Worm (Caenorhabditis elegans) whole organism, late embryonic: ENCODE measurements around the gene srlf-4.
A peak's percentile ranks its signal among the peaks of the same experiment; 100 is the strongest.

Experiments
- C08G9.2 ChIP-seq: sonication (generic microtip); optimal IDR thresholded peaks from 2 replicates; lab custom pipeline; 2016; ENCODE audit warnings: mild to moderate bottlenecking, missing genetic modification characterization, moderate library complexity, missing compliant biosample characterization
- F13H6.1 ChIP-seq: sonication (generic microtip); optimal IDR thresholded peaks from 2 replicates; lab custom pipeline; 2016; ENCODE audit warnings: missing genetic modification characterization, missing compliant biosample characterization
- T23F11.4 ChIP-seq: fragments of 200-800 bp; sonication (Bioruptor generic); optimal IDR thresholded peaks from 2 replicates; lab custom pipeline; 2018; ENCODE audit warnings: mild to moderate bottlenecking, missing genetic modification characterization, missing compliant biosample characterization
- Y22D7AL.16 ChIP-seq: sonication (generic microtip); optimal IDR thresholded peaks from 2 replicates; lab custom pipeline; 2016; ENCODE audit warnings: missing genetic modification characterization, missing compliant biosample characterization
- ahr-1 ChIP-seq: sonication (generic microtip); optimal IDR thresholded peaks from 2 replicates; lab custom pipeline; 2016; ENCODE audit warnings: missing genetic modification characterization, missing compliant biosample characterization
- ceh-14 ChIP-seq: sonication (generic microtip); optimal IDR thresholded peaks from 2 replicates; lab custom pipeline; 2016; ENCODE audit warnings: missing genotype, missing genetic modification characterization, missing compliant biosample characterization
- che-1 ChIP-seq: sonication (generic microtip); optimal IDR thresholded peaks from 2 replicates; lab custom pipeline; 2016; ENCODE audit warnings: mild to moderate bottlenecking, missing genetic modification characterization, missing compliant biosample characterization
- dmd-4 ChIP-seq: sonication (generic microtip); optimal IDR thresholded peaks from 2 replicates; lab custom pipeline; 2016; ENCODE audit warnings: borderline replicate concordance, missing genetic modification characterization, missing compliant biosample characterization
- elt-2 ChIP-seq: sonication (generic microtip); optimal IDR thresholded peaks from 2 replicates; lab custom pipeline; 2016; ENCODE audit warnings: missing genetic modification reagents, missing genetic modification characterization, missing compliant biosample characterization
- elt-4 ChIP-seq: sonication (generic microtip); optimal IDR thresholded peaks from 2 replicates; lab custom pipeline; 2016; ENCODE audit warnings: missing genetic modification characterization, missing compliant biosample characterization
- ets-4 ChIP-seq: sonication (generic microtip); optimal IDR thresholded peaks from 2 replicates; lab custom pipeline; 2016; ENCODE audit warnings: missing genetic modification characterization, missing compliant biosample characterization
- fkh-6 ChIP-seq: sonication (generic microtip); optimal IDR thresholded peaks from 2 replicates; lab custom pipeline; 2016; ENCODE audit warnings: missing genetic modification characterization, missing compliant biosample characterization
- gmeb-2 ChIP-seq: sonication (generic microtip); optimal IDR thresholded peaks from 2 replicates; lab custom pipeline; 2016; ENCODE audit warnings: missing genetic modification characterization, inconsistent platforms, missing compliant biosample characterization
- hlh-13 ChIP-seq: fragments of 200-800 bp; sonication (Bioruptor generic); optimal IDR thresholded peaks from 2 replicates; lab custom pipeline; 2018; ENCODE audit warnings: mild to moderate bottlenecking, missing genetic modification characterization, missing compliant biosample characterization
- hlh-6 ChIP-seq: sonication (generic microtip); optimal IDR thresholded peaks from 2 replicates; lab custom pipeline; 2016; ENCODE audit warnings: missing genotype, missing genetic modification characterization, missing compliant biosample characterization
- madf-2 ChIP-seq: sonication (generic microtip); optimal IDR thresholded peaks from 2 replicates; lab custom pipeline; 2017; ENCODE audit warnings: missing genetic modification characterization, missing compliant biosample characterization
- nfya-1 ChIP-seq: sonication (generic microtip); optimal IDR thresholded peaks from 2 replicates; lab custom pipeline; 2017; ENCODE audit warnings: missing genetic modification characterization, mild to moderate bottlenecking, missing compliant biosample characterization, antibody characterized with exemption, moderate library complexity
- nhr-11 ChIP-seq: fragments of 150-350 bp; optimal IDR thresholded peaks from 2 replicates; lab custom pipeline; 2014; ENCODE audit warnings: missing biosample characterization, missing genetic modification characterization
- nhr-232 ChIP-seq: sonication (generic microtip); optimal IDR thresholded peaks from 2 replicates; lab custom pipeline; 2016; ENCODE audit warnings: missing genetic modification characterization, missing compliant biosample characterization
- npax-4 ChIP-seq: sonication (generic microtip); optimal IDR thresholded peaks from 2 replicates; lab custom pipeline; 2016; ENCODE audit warnings: missing genetic modification characterization, missing compliant biosample characterization
- odd-2 ChIP-seq: sonication (generic microtip); optimal IDR thresholded peaks from 2 replicates; lab custom pipeline; 2017; ENCODE audit warnings: antibody characterized with exemption, mild to moderate bottlenecking, missing genetic modification characterization, missing compliant biosample characterization
- pat-9 ChIP-seq: fragments of 200-800 bp; sonication (Bioruptor generic); optimal IDR thresholded peaks from 2 replicates; lab custom pipeline; 2018; ENCODE audit warnings: mild to moderate bottlenecking, missing genetic modification characterization, moderate library complexity, missing compliant biosample characterization
- pax-1 ChIP-seq: fragments of 150-350 bp; optimal IDR thresholded peaks from 2 replicates; lab custom pipeline; 2014; ENCODE audit warnings: missing biosample characterization, missing genetic modification characterization
- pha-2 ChIP-seq: sonication (generic microtip); optimal IDR thresholded peaks from 2 replicates; lab custom pipeline; 2017; ENCODE audit warnings: mild to moderate bottlenecking, missing genetic modification characterization, missing compliant biosample characterization
- pha-4 ChIP-seq: fragments of 150-350 bp; optimal IDR thresholded peaks from 2 replicates; lab custom pipeline; 2018; ENCODE audit warnings: missing biosample characterization, missing genetic modification reagents, missing genetic modification characterization
- pqm-1 ChIP-seq: sonication (generic microtip); optimal IDR thresholded peaks from 2 replicates; lab custom pipeline; 2016; ENCODE audit warnings: missing genetic modification characterization, missing compliant biosample characterization
- pros-1 ChIP-seq: fragments of 150-350 bp; optimal IDR thresholded peaks from 2 replicates; lab custom pipeline; 2014; ENCODE audit warnings: missing biosample characterization, missing genetic modification reagents, missing genetic modification characterization
- sdc-2 ChIP-seq: sonication (generic microtip); optimal IDR thresholded peaks from 2 replicates; lab custom pipeline; 2016; ENCODE audit warnings: missing genotype, missing genetic modification characterization, missing compliant biosample characterization
- sox-2 ChIP-seq: fragments of 200-800 bp; sonication (Bioruptor generic); IDR thresholded peaks from 2 replicates; pipeline ENCODE4 v1.3.6; 2022; ENCODE audit warnings: missing genetic modification reagents, missing genetic modification characterization, missing compliant biosample characterization
- sox-4 ChIP-seq: sonication (generic microtip); optimal IDR thresholded peaks from 2 replicates; lab custom pipeline; 2017; ENCODE audit warnings: mild to moderate bottlenecking, missing genetic modification characterization, inconsistent platforms, missing compliant biosample characterization
- syd-9 ChIP-seq: sonication (generic microtip); optimal IDR thresholded peaks from 2 replicates; lab custom pipeline; 2016; ENCODE audit warnings: mild to moderate bottlenecking, missing genetic modification characterization, moderate library complexity, missing compliant biosample characterization
- unc-3 ChIP-seq, 2 experiments: fragments of 200-800 bp in 1 of 2; sonication (Bioruptor generic) in 1 of 2; sonication (generic microtip) in 1 of 2; conservative IDR thresholded peaks in 1 of 2; optimal IDR thresholded peaks in 1 of 2; 2 replicates each; pipeline versions ENCODE4 v1.3.6 to Lab custom; 2016 to 2022; ENCODE audit warnings: missing compliant biosample characterization in 2 of 2, missing genetic modification characterization in 2 of 2, missing genetic modification reagents in 1 of 2
- unc-42 ChIP-seq: sonication (generic microtip); optimal IDR thresholded peaks from 2 replicates; lab custom pipeline; 2016; ENCODE audit warnings: missing genotype, missing genetic modification characterization, missing compliant biosample characterization
- unc-55 ChIP-seq: sonication (generic microtip); optimal IDR thresholded peaks from 2 replicates; lab custom pipeline; 2017; ENCODE audit warnings: missing biosample characterization, missing genetic modification reagents, missing genetic modification characterization
- zip-5 ChIP-seq: sonication (generic microtip); optimal IDR thresholded peaks from 2 replicates; lab custom pipeline; 2016; ENCODE audit warnings: missing genetic modification characterization, missing compliant biosample characterization
- ztf-16 ChIP-seq: sonication (generic microtip); optimal IDR thresholded peaks from 2 replicates; lab custom pipeline; 2017; ENCODE audit warnings: missing genetic modification characterization, missing compliant biosample characterization

Gene srlf-4

ce11 chrIV:12892194-12892593 is 32.0 kb downstream of the srlf-4 start, which contains the start of gene K08D8.1:
K08D8.1 (plus strand) TSS chrIV:12892494.
- TF ChIP-seq pros-1 (tag; lab: Kevin White, UChicago) (no peak), nhr-232 (tag; lab: Kevin White, UChicago) (no peak), hlh-13 (GFP tag; lab: Kevin White, UChicago) (no peak), syd-9 (tag; lab: Kevin White, UChicago) (no peak), ceh-14 (tag; lab: Kevin White, UChicago) (no peak), pqm-1 (no peak), F13H6.1 (tag; lab: Kevin White, UChicago) (no peak)

ce11 chrIV:12891080-12891479 is 33.2 kb downstream of the srlf-4 start:
- TF ChIP-seq unc-55, result no peak
- no peak for TF ChIP-seq nhr-232 (tag; lab: Kevin White, UChicago)
- TF ChIP-seq Y22D7AL.16, result no peak
- no peak for TF ChIP-seq ets-4 (tag; lab: Kevin White, UChicago)
- TF ChIP-seq elt-4, result no peak
- no peak for TF ChIP-seq ahr-1 (tag; lab: Kevin White, UChicago)
- no peak for TF ChIP-seq npax-4 (tag; lab: Kevin White, UChicago)
- no peak for TF ChIP-seq madf-2 (tag; lab: Kevin White, UChicago)
- TF ChIP-seq nfya-1 (tag; lab: Kevin White, UChicago), result no peak
- no peak for TF ChIP-seq ztf-16 (tag; lab: Kevin White, UChicago)

ce11 chrIV:12890445-12890844 is 33.8 kb downstream of the srlf-4 start, which contains the start of gene K08D8.6:
K08D8.6 (minus strand) TSS chrIV:12890508.
- TF ChIP-seq nhr-232 (tag; lab: Kevin White, UChicago) (no peak), elt-2 (tag; lab: Kevin White, UChicago) (peak; percentile 4), dmd-4 (tag; lab: Kevin White, UChicago) (no peak), che-1 (tag; lab: Kevin White, UChicago) (no peak)
- TF ChIP-seq, all 69 proteins: peak for 1

ce11 chrIV:12886012-12886411 is 38.2 kb downstream of the srlf-4 start:
- no peak for TF ChIP-seq sox-2 (GFP tag; lab: Robert Waterston, UW)
- TF ChIP-seq ahr-1 (tag; lab: Kevin White, UChicago), result no peak
- no peak for TF ChIP-seq pros-1 (tag; lab: Kevin White, UChicago)
- TF ChIP-seq fkh-6 (tag; lab: Kevin White, UChicago), result no peak
- no peak for TF ChIP-seq unc-3 (GFP tag; conservative IDR thresholded peaks at IDR 0.05; lab: Robert Waterston, UW)
- no peak for TF ChIP-seq unc-3 (tag; optimal IDR thresholded peaks at IDR 0.05; lab: Kevin White, UChicago)
- no peak for TF ChIP-seq pha-4 (tag; lab: Kevin White, UChicago)
- no peak for TF ChIP-seq T23F11.4
- no peak for TF ChIP-seq sdc-2 (tag; lab: Kevin White, UChicago)
- no peak for TF ChIP-seq pat-9 (tag; lab: Kevin White, UChicago)

ce11 chrIV:12883190-12883589 is 41.0 kb downstream of the srlf-4 start, which contains the start of gene ZK896.4:
ZK896.4 (minus strand) TSS chrIV:12883290.
- TF ChIP-seq hlh-6 (tag; lab: Kevin White, UChicago) (no peak), pha-4 (tag; lab: Kevin White, UChicago) (no peak), gmeb-2 (no peak), nhr-232 (tag; lab: Kevin White, UChicago) (no peak), C08G9.2 (tag; lab: Kevin White, UChicago) (no peak), nhr-11 (tag; lab: Kevin White, UChicago) (no peak), ztf-16 (tag; lab: Kevin White, UChicago) (no peak), unc-42 (no peak), odd-2 (tag; lab: Kevin White, UChicago) (no peak), sox-4 (tag; lab: Kevin White, UChicago) (no peak), zip-5 (tag; lab: Kevin White, UChicago) (no peak), pqm-1 (no peak), pha-2 (tag; lab: Kevin White, UChicago) (no peak), pax-1 (tag; lab: Kevin White, UChicago) (no peak), hlh-13 (GFP tag; lab: Kevin White, UChicago) (no peak)
- TF ChIP-seq, all 69 proteins: peak for 0
